Fruit fly (Drosophila melanogaster) whole organism, wandering third instar larva: ENCODE results near the gene UBL3.
A peak's percentile ranks its signal among the peaks of the same experiment; 100 is the strongest.

Source experiments
- CG32264 ChIP-seq: fragments of 200-800 bp; sonication (Bioruptor generic); optimal IDR thresholded peaks from 2 replicates; lab custom pipeline; 2016; ENCODE audit warnings: missing biosample characterization, missing genetic modification characterization
- CG9705 ChIP-seq: fragments of 200-800 bp; sonication (Bioruptor generic); optimal IDR thresholded peaks from 2 replicates; lab custom pipeline; 2018; ENCODE audit warnings: missing biosample characterization, mild to moderate bottlenecking, missing genetic modification characterization
- CrebA ChIP-seq: fragments of 200-800 bp; sonication (Bioruptor generic); optimal IDR thresholded peaks from 2 replicates; lab custom pipeline; 2016; ENCODE audit warnings: missing biosample characterization, mild to moderate bottlenecking, missing genetic modification characterization, borderline replicate concordance
- Dfd ChIP-seq: fragments of >200 bp; optimal IDR thresholded peaks from 2 replicates; lab custom pipeline; 2017; ENCODE audit warnings: missing biosample characterization, missing genetic modification characterization
- Dif ChIP-seq: fragments of 200-275, 200-300 bp; sonication (Bioruptor generic); optimal IDR thresholded peaks from 2 replicates; lab custom pipeline; 2018; ENCODE audit warnings: missing biosample characterization, missing genetic modification characterization; ENCODE audit not compliant: partially characterized antibody
- GATAd ChIP-seq: sonication (Bioruptor generic); optimal IDR thresholded peaks from 2 replicates; lab custom pipeline; 2016; ENCODE audit warnings: missing biosample characterization, missing genetic modification characterization
- HLH106 ChIP-seq: fragments of 200-800 bp; optimal IDR thresholded peaks from 3 replicates; lab custom pipeline; 2019; ENCODE audit warnings: missing biosample characterization, mild to moderate bottlenecking, missing genetic modification characterization, moderate library complexity
- Hnf4 ChIP-seq: fragments of 200-800 bp; sonication (Bioruptor generic); optimal IDR thresholded peaks from 2 replicates; lab custom pipeline; 2016; ENCODE audit warnings: missing biosample characterization, mild to moderate bottlenecking, missing genetic modification characterization
- Hr78 ChIP-seq: fragments of >200 bp; optimal IDR thresholded peaks from 2 replicates; lab custom pipeline; 2017; ENCODE audit warnings: missing biosample characterization, missing genetic modification characterization
- Hr83 ChIP-seq: fragments of 200-300 bp; sonication (Bioruptor generic); optimal IDR thresholded peaks from 2 replicates; lab custom pipeline; 2016; ENCODE audit warnings: missing biosample characterization, mild to moderate bottlenecking, missing genetic modification characterization, moderate library complexity; ENCODE audit not compliant: poor library complexity, severe bottlenecking
- Jra ChIP-seq: sonication (Bioruptor generic); optimal IDR thresholded peaks from 2 replicates; lab custom pipeline; 2016; ENCODE audit warnings: missing biosample characterization, missing genetic modification characterization
- Mio ChIP-seq: sonication (Bioruptor generic); optimal IDR thresholded peaks from 2 replicates; lab custom pipeline; 2016; ENCODE audit warnings: missing biosample characterization, missing genetic modification characterization
- Myc ChIP-seq: fragments of >200 bp; optimal IDR thresholded peaks from 2 replicates; lab custom pipeline; 2017
- N ChIP-seq: fragments of >200 bp; optimal IDR thresholded peaks from 2 replicates; lab custom pipeline; 2018; ENCODE audit warnings: missing biosample characterization, missing external identifiers, missing genetic modification characterization
- OdsH ChIP-seq: fragments of 200-800 bp; sonication (Bioruptor generic); optimal IDR thresholded peaks from 2 replicates; lab custom pipeline; 2016; ENCODE audit warnings: missing biosample characterization, mild to moderate bottlenecking, missing genetic modification characterization
- Rel ChIP-seq, 2 experiments: fragments of 200-800 bp; sonication (Bioruptor generic) in 1 of 2; optimal IDR thresholded peaks; 2 replicates in 1 of 2; 3 replicates in 1 of 2; lab custom pipeline; 2016 to 2019; ENCODE audit warnings: mild to moderate bottlenecking in 2 of 2, missing biosample characterization in 2 of 2, missing genetic modification characterization in 2 of 2, moderate library complexity in 1 of 2
- Sp1 ChIP-seq: fragments of 200-800 bp; sonication (Bioruptor generic); optimal IDR thresholded peaks from 3 replicates; lab custom pipeline; 2019; ENCODE audit warnings: missing biosample characterization, mild to moderate bottlenecking, missing genetic modification characterization, moderate library complexity
- Vsx2 ChIP-seq: fragments of 200-300, 225-300 bp; sonication (Bioruptor generic); optimal IDR thresholded peaks from 2 replicates; lab custom pipeline; 2018; ENCODE audit warnings: missing biosample characterization, missing genetic modification characterization; ENCODE audit not compliant: partially characterized antibody
- br ChIP-seq: fragments of 200-800 bp; sonication (Bioruptor generic); optimal IDR thresholded peaks from 2 replicates; lab custom pipeline; 2016; ENCODE audit warnings: missing biosample characterization, missing genetic modification characterization
- brk ChIP-seq: fragments of 200-800 bp; sonication (Bioruptor generic); optimal IDR thresholded peaks from 2 replicates; lab custom pipeline; 2016; ENCODE audit warnings: missing biosample characterization, mild to moderate bottlenecking, missing genetic modification characterization
- dl ChIP-seq, 2 experiments: fragments of 175-275, 200-275 bp in 1 of 2; fragments of 200-275 bp in 1 of 2; sonication (Bioruptor generic); optimal IDR thresholded peaks; lab custom pipeline; 2018; ENCODE audit warnings: mild to moderate bottlenecking in 2 of 2, missing biosample characterization in 2 of 2, missing genetic modification characterization in 2 of 2, moderate library complexity in 2 of 2; ENCODE audit not compliant: partially characterized antibody in 2 of 2, insufficient read depth in 1 of 2
- dsf ChIP-seq: sonication (Bioruptor generic); optimal IDR thresholded peaks from 2 replicates; lab custom pipeline; 2016; ENCODE audit warnings: missing biosample characterization, missing genetic modification characterization, borderline replicate concordance
- ey ChIP-seq: fragments of 200-800 bp; sonication (Bioruptor generic); optimal IDR thresholded peaks from 2 replicates; lab custom pipeline; 2016; ENCODE audit warnings: missing biosample characterization, missing genetic modification characterization
- foxo ChIP-seq, 2 experiments: fragments of 200-800 bp; sonication (Bioruptor generic); optimal IDR thresholded peaks; 2 replicates in 1 of 2; 3 replicates in 1 of 2; lab custom pipeline; 2016 to 2017; ENCODE audit warnings: missing biosample characterization in 2 of 2, missing genetic modification characterization in 2 of 2
- fru ChIP-seq: fragments of 200-800 bp; sonication (Bioruptor generic); optimal IDR thresholded peaks from 3 replicates; lab custom pipeline; 2016; ENCODE audit warnings: missing biosample characterization, mild to moderate bottlenecking, missing genetic modification characterization
- h ChIP-seq: fragments of 200-800 bp; sonication (Bioruptor generic); optimal IDR thresholded peaks from 3 replicates; lab custom pipeline; 2016; ENCODE audit warnings: missing biosample characterization, mild to moderate bottlenecking, missing genetic modification characterization
- jim ChIP-seq: fragments of 175-275, 200-325 bp; sonication (Bioruptor generic); optimal IDR thresholded peaks from 2 replicates; lab custom pipeline; 2016; ENCODE audit warnings: missing biosample characterization, mild to moderate bottlenecking, missing genetic modification characterization
- lola ChIP-seq: fragments of >200 bp; optimal IDR thresholded peaks from 2 replicates; lab custom pipeline; 2017; ENCODE audit warnings: missing biosample characterization, missing genetic modification characterization
- pan ChIP-seq: fragments of >200 bp; optimal IDR thresholded peaks from 2 replicates; lab custom pipeline; 2017
- psq ChIP-seq: fragments of 200-800 bp; sonication (Bioruptor generic); optimal IDR thresholded peaks from 3 replicates; lab custom pipeline; 2017; ENCODE audit warnings: missing biosample characterization, mild to moderate bottlenecking, missing genetic modification characterization, moderate library complexity
- rgr ChIP-seq: fragments of 200-800 bp; sonication (Bioruptor generic); optimal IDR thresholded peaks from 3 replicates; lab custom pipeline; 2016; ENCODE audit warnings: missing biosample characterization, mild to moderate bottlenecking, missing genetic modification characterization
- sage ChIP-seq: fragments of 200-800 bp; sonication (Bioruptor generic); optimal IDR thresholded peaks from 2 replicates; lab custom pipeline; 2016; ENCODE audit warnings: missing biosample characterization, mild to moderate bottlenecking, missing genetic modification characterization
- sv ChIP-seq: fragments of 200-800 bp; sonication (Bioruptor generic); optimal IDR thresholded peaks from 3 replicates; lab custom pipeline; 2016; ENCODE audit warnings: missing biosample characterization, missing genetic modification characterization
- tai ChIP-seq: sonication (Bioruptor generic); optimal IDR thresholded peaks from 2 replicates; lab custom pipeline; 2016; ENCODE audit warnings: missing biosample characterization, missing genetic modification characterization
- usp ChIP-seq: fragments of >200 bp; optimal IDR thresholded peaks from 2 replicates; lab custom pipeline; 2017; ENCODE audit warnings: missing biosample characterization, missing genetic modification characterization
- woc ChIP-seq: sonication (Bioruptor generic); optimal IDR thresholded peaks from 2 replicates; lab custom pipeline; 2016; ENCODE audit warnings: missing biosample characterization, mild to moderate bottlenecking, missing genetic modification characterization

UBL3 gene

dm6 chrX:15841346-15841745, 11.6 kb downstream of the UBL3 start:
- TF ChIP-seq psq (GFP tag; lab: Kevin White, UChicago), result no peak
- TF ChIP-seq Vsx2 (GFP tag; lab: Kevin White, UChicago), result no peak
- no peak for TF ChIP-seq Rel (GFP tag; optimal IDR thresholded peaks at IDR 0.05; lab: Kevin White, UChicago)
- TF ChIP-seq Rel (tag; optimal IDR thresholded peaks at IDR 0.05; lab: Kevin White, UChicago), result no peak
- no peak for TF ChIP-seq Myc (lab: Kevin White, UChicago)
- TF ChIP-seq sv (GFP tag; lab: Kevin White, UChicago), result no peak
- TF ChIP-seq Sp1 (GFP tag; lab: Kevin White, UChicago), result no peak

DNA sequence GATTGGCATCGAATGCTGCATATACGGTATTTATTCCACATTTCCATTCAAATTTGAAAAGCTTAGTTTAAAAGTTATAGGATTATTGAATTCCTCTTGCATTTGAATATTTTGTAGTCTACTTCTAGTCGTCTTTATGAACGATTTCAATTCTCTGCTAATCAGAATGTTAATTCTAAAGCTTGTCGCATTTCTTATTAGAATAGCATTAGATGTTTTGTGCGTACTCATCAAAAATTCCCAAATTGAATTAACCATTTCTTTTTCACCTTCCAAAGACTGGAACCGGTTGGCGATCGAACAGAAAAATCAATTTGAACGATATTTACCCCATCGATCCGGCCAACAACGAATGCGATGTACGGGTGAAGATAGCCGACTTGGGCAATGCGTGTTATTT, 13.0 kb downstream of the UBL3 start:
- TF ChIP-seq dl (GFP tag; optimal IDR thresholded peaks at IDR 0.05; lab: Kevin White, UChicago; ENCODE audit: insufficient read depth in 1 of 2, partially characterized antibody in 2 of 2) (no peak), CG9705 (GFP tag; lab: Kevin White, UChicago) (no peak), rgr (no peak), tai (GFP tag; lab: Kevin White, UChicago) (no peak), Hr83 (GFP tag; lab: Kevin White, UChicago) (no peak), ey (GFP tag; lab: Kevin White, UChicago) (no peak), fru (no peak), Rel (GFP tag; optimal IDR thresholded peaks at IDR 0.05; lab: Kevin White, UChicago) (no peak), Rel (tag; optimal IDR thresholded peaks at IDR 0.05; lab: Kevin White, UChicago) (no peak), brk (GFP tag; lab: Kevin White, UChicago) (no peak), GATAd (GFP tag; lab: Kevin White, UChicago) (no peak), Vsx2 (GFP tag; lab: Kevin White, UChicago) (no peak), N (no peak), Dif (GFP tag; lab: Kevin White, UChicago) (no peak), lola (GFP tag; lab: Kevin White, UChicago) (no peak), h (GFP tag; lab: Kevin White, UChicago) (no peak), CrebA (no peak), Hr78 (GFP tag; lab: Kevin White, UChicago) (no peak), dsf (GFP tag; lab: Kevin White, UChicago) (no peak), psq (GFP tag; lab: Kevin White, UChicago) (no peak)

DNA sequence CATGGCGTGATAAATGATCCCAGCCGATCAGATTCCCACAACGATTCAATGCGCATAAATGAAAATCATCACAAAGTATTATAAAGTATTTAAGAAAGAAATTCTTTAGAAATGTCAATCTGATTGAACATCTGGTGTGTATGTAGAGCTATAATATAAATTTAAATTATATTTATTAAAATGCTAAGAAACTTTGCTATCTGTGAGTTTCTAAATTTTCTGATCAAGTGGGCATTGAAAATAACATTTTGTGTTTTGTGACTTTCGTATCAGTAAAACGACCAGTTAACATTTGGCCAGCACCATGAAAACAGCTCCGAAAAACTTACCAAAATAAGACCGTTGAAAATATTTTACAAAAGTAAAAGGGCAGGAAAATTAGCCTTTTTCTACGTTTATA, 15.4 kb downstream of the UBL3 start, which contains the start of gene CG8565:
TSS of gene CG8565 (plus strand) at position 301 of the 400 bp plus-strand sequence.
- no peak for TF ChIP-seq pan (lab: Kevin White, UChicago)

- TF ChIP-seq OdsH (GFP tag; lab: Kevin White, UChicago), result no peak
- TF ChIP-seq Dif (GFP tag; lab: Kevin White, UChicago), result no peak
- TF ChIP-seq brk (GFP tag; lab: Kevin White, UChicago), result peak; percentile 50
- TF ChIP-seq Rel (GFP tag; optimal IDR thresholded peaks at IDR 0.05; lab: Kevin White, UChicago), result no peak
- TF ChIP-seq Rel (tag; optimal IDR thresholded peaks at IDR 0.05; lab: Kevin White, UChicago), result no peak
- peak; percentile 9 for TF ChIP-seq h (GFP tag; lab: Kevin White, UChicago)
- peak; percentile 20 for TF ChIP-seq jim (GFP tag; lab: Kevin White, UChicago)
- TF ChIP-seq woc (GFP tag; lab: Kevin White, UChicago), result peak; percentile 49
- TF ChIP-seq foxo (GFP tag; optimal IDR thresholded peaks at IDR 0.05; lab: Kevin White, UChicago), result peak in 1 of 2 experiments; percentile 16
- peak; percentile 21 for TF ChIP-seq Hr83 (GFP tag; lab: Kevin White, UChicago)
- peak; percentile 72 for TF ChIP-seq tai (GFP tag; lab: Kevin White, UChicago)
- TF ChIP-seq usp (GFP tag; lab: Kevin White, UChicago), result no peak
- peak; percentile 55 for TF ChIP-seq Hnf4 (GFP tag; lab: Kevin White, UChicago)
- peak; percentile 36 for TF ChIP-seq rgr
- TF ChIP-seq, all 38 proteins: peak for 9
Observed at dm6 chrX:15835393-15835792, 17.6 kb downstream of the UBL3 start, which contains the start of gene Chc. Gene Chc (minus strand): TSS chrX:15835490.

DNA sequence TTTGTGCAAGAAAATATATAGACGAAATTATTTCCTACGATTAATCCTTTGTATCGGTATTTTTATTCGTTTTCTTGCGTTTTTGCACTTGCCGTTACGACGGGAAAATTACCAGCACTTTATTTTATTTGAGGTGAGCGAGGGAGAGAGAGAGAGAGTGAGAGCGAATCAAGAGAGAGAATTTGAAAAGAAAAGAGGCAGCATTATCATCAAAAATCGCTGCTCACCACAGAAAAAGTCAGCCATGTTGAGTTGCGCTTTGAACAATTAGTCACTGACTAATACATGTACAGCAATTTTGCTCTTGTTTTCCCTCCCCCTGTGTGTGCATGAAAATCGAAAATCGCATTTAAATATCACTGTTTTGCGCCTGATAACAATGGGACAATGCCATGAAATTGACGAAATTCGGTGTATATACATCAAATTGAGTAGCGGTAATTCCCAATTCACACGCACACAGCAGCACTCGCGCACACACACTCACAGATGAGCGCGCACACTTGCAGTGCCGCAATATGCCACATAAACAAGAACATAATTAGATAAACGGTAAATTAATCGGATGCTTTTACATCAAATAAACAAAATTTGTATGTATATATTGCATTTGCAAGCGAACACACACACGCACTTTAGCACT, 18.3 kb downstream of the UBL3 start:
- TF ChIP-seq HLH106 (no peak), brk (GFP tag; lab: Kevin White, UChicago) (peak; percentile 46), rgr (no peak), dl (GFP tag; optimal IDR thresholded peaks at IDR 0.05; lab: Kevin White, UChicago; ENCODE audit: insufficient read depth in 1 of 2, partially characterized antibody in 2 of 2) (peak; percentile 49 to 85), Dfd (GFP tag; lab: Kevin White, UChicago) (no peak), ey (GFP tag; lab: Kevin White, UChicago) (no peak), Jra (peak; percentile 27), Hr78 (GFP tag; lab: Kevin White, UChicago) (no peak), br (GFP tag; lab: Kevin White, UChicago) (no peak), Mio (no peak), Rel (GFP tag; optimal IDR thresholded peaks at IDR 0.05; lab: Kevin White, UChicago) (no peak), Rel (tag; optimal IDR thresholded peaks at IDR 0.05; lab: Kevin White, UChicago) (peak; percentile 95), OdsH (GFP tag; lab: Kevin White, UChicago) (no peak), N (peak; percentile 26), dsf (GFP tag; lab: Kevin White, UChicago) (no peak), sv (GFP tag; lab: Kevin White, UChicago) (no peak), GATAd (GFP tag; lab: Kevin White, UChicago) (no peak), woc (GFP tag; lab: Kevin White, UChicago) (peak; percentile 47), CG9705 (GFP tag; lab: Kevin White, UChicago) (no peak), lola (GFP tag; lab: Kevin White, UChicago) (no peak), fru (no peak), CG32264 (GFP tag; lab: Kevin White, UChicago) (no peak), Hnf4 (GFP tag; lab: Kevin White, UChicago) (peak; percentile 23), sage (no peak)
